Worm (Caenorhabditis elegans) whole organism, early embryonic: ENCODE data around the gene tag-120.

ENCODE experiments used
- B0310.2 ChIP-seq: sonication (generic microtip); optimal IDR thresholded peaks from 2 replicates; lab custom pipeline; 2016; ENCODE audit warnings: mild to moderate bottlenecking, missing genetic modification characterization, missing compliant biosample characterization
- F13C5.2 ChIP-seq: sonication (generic microtip); optimal IDR thresholded peaks from 2 replicates; lab custom pipeline; 2017; ENCODE audit warnings: mild to moderate bottlenecking, missing genetic modification characterization, inconsistent platforms, missing compliant biosample characterization
- aly-1 ChIP-seq: sonication (generic microtip); optimal IDR thresholded peaks from 2 replicates; lab custom pipeline; 2016; ENCODE audit warnings: missing genetic modification characterization, missing compliant biosample characterization
- ama-1 ChIP-seq: fragments of 150-350 bp; optimal IDR thresholded peaks from 2 replicates; lab custom pipeline; 2014
- ceh-13 ChIP-seq: fragments of 200-800 bp; sonication (Bioruptor generic); optimal IDR thresholded peaks from 2 replicates; lab custom pipeline; 2018; ENCODE audit warnings: mild to moderate bottlenecking, missing genetic modification characterization, missing compliant biosample characterization
- ets-7 ChIP-seq: sonication (generic microtip); optimal IDR thresholded peaks from 2 replicates; lab custom pipeline; 2016; ENCODE audit warnings: missing genotype, missing genetic modification characterization, missing compliant biosample characterization
- flt-1 ChIP-seq: fragments of 200-800 bp; sonication (Bioruptor generic); IDR thresholded peaks from 2 replicates; pipeline ENCODE4 v1.3.6; 2022; ENCODE audit warnings: missing genetic modification characterization, missing compliant biosample characterization
- hmbx-1 ChIP-seq: sonication (generic microtip); optimal IDR thresholded peaks from 2 replicates; lab custom pipeline; 2016; ENCODE audit warnings: mild to moderate bottlenecking, missing genetic modification characterization, missing compliant biosample characterization
- hmg-4 ChIP-seq: fragments of 200-800 bp; sonication (Bioruptor generic); optimal IDR thresholded peaks from 2 replicates; lab custom pipeline; 2018; ENCODE audit warnings: mild to moderate bottlenecking, missing genetic modification characterization, missing compliant biosample characterization
- hnd-1 ChIP-seq: sonication (generic microtip); optimal IDR thresholded peaks from 2 replicates; lab custom pipeline; 2016; ENCODE audit warnings: missing genetic modification characterization, missing compliant biosample characterization
- pes-1 ChIP-seq: fragments of 200-800 bp; sonication (Bioruptor generic); IDR thresholded peaks from 2 replicates; pipeline ENCODE4 v1.3.6; 2022; ENCODE audit warnings: missing genetic modification reagents, missing genetic modification characterization, missing compliant biosample characterization
- scrt-1 ChIP-seq: fragments of 200-800 bp; sonication (Bioruptor generic); IDR thresholded peaks from 2 replicates; pipeline ENCODE4 v1.3.6; 2022; ENCODE audit warnings: missing genetic modification characterization, missing compliant biosample characterization
- sea-1 ChIP-seq: fragments of 200-800 bp; sonication (Bioruptor generic); conservative IDR thresholded peaks from 2 replicates; pipeline ENCODE4 v1.3.6; 2022; ENCODE audit warnings: missing genetic modification characterization, missing compliant biosample characterization
- tbx-11 ChIP-seq: fragments of 200-800 bp; sonication (Bioruptor generic); IDR thresholded peaks from 2 replicates; pipeline ENCODE4 v1.3.6; 2022; ENCODE audit warnings: missing genetic modification characterization, missing compliant biosample characterization
- tbx-37 ChIP-seq: fragments of 200-800 bp; sonication (Bioruptor generic); conservative IDR thresholded peaks from 2 replicates; pipeline ENCODE4 v1.3.6; 2022; ENCODE audit warnings: missing genetic modification reagents, missing genetic modification characterization, missing compliant biosample characterization
- tra-4 ChIP-seq: sonication (generic microtip); optimal IDR thresholded peaks from 2 replicates; lab custom pipeline; 2017; ENCODE audit warnings: missing genetic modification characterization, missing compliant biosample characterization

Gene tag-120

ce11 chrV:9750308-9750707 lies 40.7 kb upstream of the tag-120 start, which contains the start of gene F58E6.4:
Gene F58E6.4 (minus strand): TSS chrV:9750408.
- no peak for TF ChIP-seq B0310.2 (tag; lab: Kevin White, UChicago)

DNA sequence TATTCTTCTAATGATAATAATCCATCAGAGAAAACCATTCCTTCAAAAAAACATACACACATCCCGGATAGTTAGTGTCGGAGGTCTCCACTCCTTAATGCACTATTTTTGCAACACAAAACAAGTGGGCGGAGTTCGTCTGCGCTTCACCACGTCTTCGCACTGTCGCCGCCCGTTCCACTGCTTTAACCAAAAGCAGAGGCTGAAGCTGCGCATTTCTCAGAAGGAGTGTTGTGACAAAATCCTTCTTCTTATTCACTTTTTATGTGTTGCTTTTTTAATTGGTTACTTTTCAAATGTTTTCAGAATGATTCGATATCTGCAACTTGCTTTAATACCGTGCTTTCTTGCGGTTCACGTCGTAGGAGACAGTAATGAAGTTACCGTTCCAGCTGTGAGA lies 35.3 kb upstream of the tag-120 start, which contains the start of gene F58E6.13:
TSS of gene F58E6.13 (plus strand) at position 301 of the 400 bp plus-strand sequence.
- TF ChIP-seq scrt-1 (GFP tag; lab: Robert Waterston, UW), result no peak
- no peak for TF ChIP-seq pes-1 (GFP tag; lab: Robert Waterston, UW)
- TF ChIP-seq ama-1 (lab: Kevin White, UChicago), result no peak

ce11 chrV:9740858-9741257 lies 31.2 kb upstream of the tag-120 start, which contains the start of gene sta-2:
Gene sta-2 (plus strand): TSS chrV:9741206.
- TF ChIP-seq F13C5.2 (no peak), sea-1 (GFP tag; lab: Robert Waterston, UW) (no peak), ceh-13 (GFP tag; lab: Kevin White, UChicago) (no peak), hmbx-1 (no peak)

ce11 chrV:9739402-9739801 lies 29.8 kb upstream of the tag-120 start, which contains the start of gene marc-1:
Gene marc-1 (plus strand): TSS chrV:9739702.
- TF ChIP-seq tra-4 (tag; lab: Kevin White, UChicago) (no peak), sea-1 (GFP tag; lab: Robert Waterston, UW) (no peak), ets-7 (tag; lab: Kevin White, UChicago) (no peak), F13C5.2 (no peak), ceh-13 (GFP tag; lab: Kevin White, UChicago) (no peak), scrt-1 (GFP tag; lab: Robert Waterston, UW) (no peak)

- TF ChIP-seq F13C5.2, result no peak
- no peak for TF ChIP-seq ets-7 (tag; lab: Kevin White, UChicago)
- TF ChIP-seq flt-1 (GFP tag; lab: Robert Waterston, UW), result no peak
- TF ChIP-seq hnd-1, result no peak
- no peak for TF ChIP-seq hmg-4 (GFP tag; lab: Kevin White, UChicago)
- TF ChIP-seq pes-1 (GFP tag; lab: Robert Waterston, UW), result no peak
- no peak for TF ChIP-seq scrt-1 (GFP tag; lab: Robert Waterston, UW)
- TF ChIP-seq ceh-13 (GFP tag; lab: Kevin White, UChicago), result no peak
- TF ChIP-seq aly-1 (tag; lab: Kevin White, UChicago), result no peak
Observed at ce11 chrV:9738077-9738705, 28.6 kb upstream of the tag-120 start.

DNA sequence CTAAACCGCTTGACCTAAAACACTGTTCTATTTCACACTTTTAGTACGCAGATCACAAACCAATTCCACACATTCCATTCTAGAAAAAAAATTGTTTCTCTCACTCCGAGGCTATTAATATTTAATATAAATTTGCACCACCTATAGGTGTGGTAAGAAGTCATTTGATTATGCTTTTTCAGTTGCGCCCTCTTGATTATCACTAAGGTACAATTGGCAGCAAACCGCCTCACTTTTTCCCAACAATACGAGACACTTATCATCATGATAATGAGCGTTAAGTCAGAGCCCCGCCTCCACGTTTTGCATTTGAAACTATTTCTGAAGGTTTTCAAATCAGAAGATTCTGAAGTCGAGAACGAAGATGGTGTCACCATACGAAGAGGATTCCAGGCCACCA lies 27.7 kb upstream of the tag-120 start, which contains the start of gene aqp-4:
TSS of gene aqp-4 (plus strand) at position 270 of the 400 bp plus-strand sequence.
- TF ChIP-seq ceh-13 (GFP tag; lab: Kevin White, UChicago), result no peak
- TF ChIP-seq aly-1 (tag; lab: Kevin White, UChicago), result no peak
- no peak for TF ChIP-seq ets-7 (tag; lab: Kevin White, UChicago)

ce11 chrV:9733920-9734454 lies 24.4 kb upstream of the tag-120 start, which contains the start of gene cal-7:
Gene cal-7 (plus strand): TSS chrV:9734103.
- no peak for TF ChIP-seq F13C5.2
- TF ChIP-seq tbx-11, result no peak
- TF ChIP-seq ama-1 (lab: Kevin White, UChicago), result no peak
- TF ChIP-seq ceh-13 (GFP tag; lab: Kevin White, UChicago), result no peak
- TF ChIP-seq hnd-1, result no peak
- no peak for TF ChIP-seq flt-1 (GFP tag; lab: Robert Waterston, UW)
- TF ChIP-seq B0310.2 (tag; lab: Kevin White, UChicago), result no peak
- no peak for TF ChIP-seq pes-1 (GFP tag; lab: Robert Waterston, UW)
- no peak for TF ChIP-seq hmbx-1
- TF ChIP-seq tra-4 (tag; lab: Kevin White, UChicago), result no peak
- no peak for TF ChIP-seq hmg-4 (GFP tag; lab: Kevin White, UChicago)
- no peak for TF ChIP-seq ets-7 (tag; lab: Kevin White, UChicago)
- no peak for TF ChIP-seq aly-1 (tag; lab: Kevin White, UChicago)
- TF ChIP-seq tbx-37 (GFP tag; lab: Robert Waterston, UW), result no peak

- TF ChIP-seq F13C5.2 (no peak), pes-1 (GFP tag; lab: Robert Waterston, UW) (no peak), aly-1 (tag; lab: Kevin White, UChicago) (no peak), flt-1 (GFP tag; lab: Robert Waterston, UW) (no peak), ceh-13 (GFP tag; lab: Kevin White, UChicago) (no peak), sea-1 (GFP tag; lab: Robert Waterston, UW) (no peak), hmg-4 (GFP tag; lab: Kevin White, UChicago) (no peak), B0310.2 (tag; lab: Kevin White, UChicago) (no peak), ets-7 (tag; lab: Kevin White, UChicago) (no peak), tbx-37 (GFP tag; lab: Robert Waterston, UW) (no peak), ama-1 (lab: Kevin White, UChicago) (no peak), hmbx-1 (no peak), hnd-1 (no peak), tbx-11 (no peak)
Observed at ce11 chrV:9731852-9732251, 22.2 kb upstream of the tag-120 start.
